Worm (Caenorhabditis elegans) whole organism, L4/young adult: ENCODE measurements around the gene F21C10.1.

ENCODE experiments used
- W03F9.2 ChIP-seq: fragments of 150-350 bp; optimal IDR thresholded peaks from 2 replicates; lab custom pipeline; 2014; ENCODE audit warnings: missing biosample characterization, missing genetic modification characterization
- dao-5 ChIP-seq: sonication (generic microtip); optimal IDR thresholded peaks from 2 replicates; lab custom pipeline; 2016; ENCODE audit warnings: missing genotype, missing genetic modification characterization, moderate library complexity, missing compliant biosample characterization
- him-1 ChIP-seq: sonication (generic microtip); optimal IDR thresholded peaks from 2 replicates; lab custom pipeline; 2016; ENCODE audit warnings: missing genotype, missing genetic modification reagents, missing genetic modification characterization, missing compliant biosample characterization

- no peak for TF ChIP-seq dao-5 (tag; lab: Kevin White, UChicago)
- TF ChIP-seq him-1 = no peak
- no peak for TF ChIP-seq W03F9.2 (tag; lab: Kevin White, UChicago)
Observed at ce11 chrV:9108219-9108618, 23.9 kb upstream of the F21C10.1 start, which contains the start of gene F21C10.18.
